Fruit fly (Drosophila melanogaster): ENCODE data around the gene CG5854.

dm6 chr3R:23902557-23902956, 31.2 kb upstream of the CG5854 start:
- TF ChIP-seq CG8478 (optimal IDR thresholded peaks at IDR 0.05) (no peak), CTCF (optimal IDR thresholded peaks at IDR 0.05) (peak; percentile 8 to 22)
